Worm (Caenorhabditis elegans): ENCODE data around the gene F12D9.2.

F12D9.2 gene

ce11 chrX:8646287-8646686, 610 bp downstream of the F12D9.2 start (continued):
- TF ChIP-seq fkh-3 (tag; optimal IDR thresholded peaks at IDR 0.05) (peak; percentile 80), athp-1 (tag; optimal IDR thresholded peaks at IDR 0.05) (peak; percentile 48), B0035.1 (tag; optimal IDR thresholded peaks at IDR 0.05) (no peak), egl-44 (GFP tag; IDR thresholded peaks at IDR 0.05) (0 out of 2 replicates have a peak, but pooled peaks have one; percentile 34), ceh-27 (GFP tag; optimal IDR thresholded peaks at IDR 0.05) (peak; percentile 49), lin-54 (GFP tag; optimal IDR thresholded peaks at IDR 0.05) (peak; percentile 50), lag-1 (GFP tag; IDR thresholded peaks at IDR 0.05) (no peak), ceh-100 (GFP tag; IDR thresholded peaks at IDR 0.05) (peak; percentile 34; the same call in 1 of the 2 replicates), C06A6.2 (GFP tag; conservative IDR thresholded peaks at IDR 0.05) (0 out of 2 replicates have a peak, but pooled peaks have one; percentile 17), repo-1 (tag; optimal IDR thresholded peaks at IDR 0.05) (peak; percentile 33), lir-1 (GFP tag; conservative IDR thresholded peaks at IDR 0.05) (no peak), sptf-2 (GFP tag; optimal IDR thresholded peaks at IDR 0.05) (no peak), F57C9.4 (tag; optimal IDR thresholded peaks at IDR 0.05) (no peak), B0019.2 (GFP tag; conservative IDR thresholded peaks at IDR 0.05) (no peak), ztf-18 (tag; optimal IDR thresholded peaks at IDR 0.05) (peak; percentile 63), cebp-2 (GFP tag; IDR thresholded peaks at IDR 0.05) (peak; percentile 87; the same call in 1 of the 2 replicates), F57A8.1 (GFP tag; optimal IDR thresholded peaks at IDR 0.05) (no peak), mcd-1 (GFP tag; IDR thresholded peaks at IDR 0.05) (peak; percentile 52), unc-62 (GFP tag; optimal IDR thresholded peaks at IDR 0.05) (no peak), dpl-1 (GFP tag; optimal IDR thresholded peaks at IDR 0.05) (no peak), chd-7 (tag; optimal IDR thresholded peaks at IDR 0.05) (peak; percentile 81), attf-5 (GFP tag; optimal IDR thresholded peaks at IDR 0.05) (peak; percentile 66), D2030.7 (GFP tag; IDR thresholded peaks at IDR 0.05) (peak; percentile 80), ztf-6 (GFP tag; IDR thresholded peaks at IDR 0.05) (0 out of 2 replicates have a peak, but pooled peaks have one; percentile 61), lin-40 (tag; optimal IDR thresholded peaks at IDR 0.05) (peak; percentile 56), gei-17 (GFP tag; optimal IDR thresholded peaks at IDR 0.05) (peak; percentile 2), nfya-1 (tag; optimal IDR thresholded peaks at IDR 0.05; ENCODE audit: borderline replicate concordance, insufficient read depth) (no peak), efl-1 (GFP tag; optimal IDR thresholded peaks at IDR 0.05) (no peak), sdz-38 (tag; optimal IDR thresholded peaks at IDR 0.05) (no peak), cebp-1 (GFP tag; IDR thresholded peaks at IDR 0.05) (0 out of 2 replicates have a peak, but pooled peaks have one; percentile 46), cebp-1 (tag; optimal IDR thresholded peaks at IDR 0.05) (peak; percentile 63), dox-1 (GFP tag; IDR thresholded peaks at IDR 0.05) (peak; percentile 78), Y53F4B.3 (GFP tag; IDR thresholded peaks at IDR 0.05) (no peak), hlh-26 (GFP tag; conservative IDR thresholded peaks at IDR 0.05) (no peak), ztf-28 (GFP tag; IDR thresholded peaks at IDR 0.05) (no peak), mxl-1 (tag; optimal IDR thresholded peaks at IDR 0.05) (peak; percentile 71), pbrm-1 (GFP tag; IDR thresholded peaks at IDR 0.05) (peak; percentile 88), F49E8.2 (tag; optimal IDR thresholded peaks at IDR 0.05; ENCODE audit: insufficient read depth) (peak; percentile 74), atf-7 (tag; optimal IDR thresholded peaks at IDR 0.05) (peak; percentile 8), zim-3 (tag; optimal IDR thresholded peaks at IDR 0.05) (peak; percentile 80), ceh-58 (GFP tag; IDR thresholded peaks at IDR 0.05) (0 out of 2 replicates have a peak, but pooled peaks have one; percentile 56), ceh-79 (tag; optimal IDR thresholded peaks at IDR 0.05) (peak; percentile 56), hmg-1.2 (GFP tag; IDR thresholded peaks at IDR 0.05) (peak; percentile 83), aptf-2 (GFP tag; conservative IDR thresholded peaks at IDR 0.05) (peak; percentile 39; the same call in 1 of the 2 replicates), ztf-22 (GFP tag; optimal IDR thresholded peaks at IDR 0.05) (no peak), Y67H2A.10 (GFP tag; conservative IDR thresholded peaks at IDR 0.05) (no peak), ceh-91 (GFP tag; IDR thresholded peaks at IDR 0.05) (no peak), bed-2 (GFP tag; IDR thresholded peaks at IDR 0.05) (0 out of 2 replicates have a peak, but pooled peaks have one; percentile 16), let-607 (tag; optimal IDR thresholded peaks at IDR 0.05) (peak in 1 of 2 experiments; percentile 28)
